Worm (Caenorhabditis elegans): Measurements from ENCODE around the gene R02F2.6.

ce11 chrIII:5505474-5506022 is 26.8 kb upstream of the R02F2.6 start:
- TF ChIP-seq ceh-39 (tag; optimal IDR thresholded peaks at IDR 0.05) (no peak), pha-4 (tag; optimal IDR thresholded peaks at IDR 0.05) (no peak), nhr-28 (tag; optimal IDR thresholded peaks at IDR 0.05) (no peak), lin-32 (GFP tag; optimal IDR thresholded peaks at IDR 0.05) (no peak), unc-62 (GFP tag; optimal IDR thresholded peaks at IDR 0.05) (no peak), ztf-11 (tag; optimal IDR thresholded peaks at IDR 0.05) (no peak), nhr-2 (tag; optimal IDR thresholded peaks at IDR 0.05) (no peak), lsy-2 (tag; optimal IDR thresholded peaks at IDR 0.05) (no peak), unc-39 (tag; optimal IDR thresholded peaks at IDR 0.05) (no peak), drap-1 (GFP tag; optimal IDR thresholded peaks at IDR 0.05) (no peak)

Measured in whole organism, mixed stage, embryonic.